Fruit fly (Drosophila melanogaster): ENCODE results near the gene CG3402.

CG3402 gene

dm6 chr3L:621097-621967 is 31.3 kb downstream of the CG3402 start (continued):
- TF ChIP-seq gcm (GFP tag; optimal IDR thresholded peaks at IDR 0.05) (peak; percentile 89), Xrp1 (GFP tag; IDR thresholded peaks at IDR 0.05) (peak; percentile 95), odd (GFP tag; optimal IDR thresholded peaks at IDR 0.05) (peak; percentile 54), bsh (GFP tag; optimal IDR thresholded peaks at IDR 0.05) (peak; percentile 90 to 92), CG17829 (tag; optimal IDR thresholded peaks at IDR 0.05) (peak; percentile 92), Nf-YC (tag; optimal IDR thresholded peaks at IDR 0.05) (no peak), lilli (GFP tag; optimal IDR thresholded peaks at IDR 0.05) (peak; percentile 73), CG17328 (GFP tag; IDR thresholded peaks at IDR 0.05) (peak; percentile 89), crol (GFP tag; IDR thresholded peaks at IDR 0.05) (peak; percentile 73; the same call in 1 of the 2 replicates), NC2α (GFP tag; optimal IDR thresholded peaks at IDR 0.05) (peak; percentile 52), da (GFP tag; optimal IDR thresholded peaks at IDR 0.05) (peak; percentile 48), E2f2 (GFP tag; IDR thresholded peaks at IDR 0.05) (peak; percentile 34; the same call in 1 of the 2 replicates), bbx (GFP tag; IDR thresholded peaks at IDR 0.05; ENCODE audit: partially characterized antibody) (no peak), CG2678 (tag; optimal IDR thresholded peaks at IDR 0.05) (peak; percentile 70), Dip2 (GFP tag; IDR thresholded peaks at IDR 0.05) (no peak), Abd-B (GFP tag; optimal IDR thresholded peaks at IDR 0.05) (peak; percentile 74), HLHmδ (GFP tag; optimal IDR thresholded peaks at IDR 0.05) (peak; percentile 79), CG12391 (tag; optimal IDR thresholded peaks at IDR 0.05) (peak; percentile 86), nau (GFP tag; optimal IDR thresholded peaks at IDR 0.05) (no peak), dan (GFP tag; IDR thresholded peaks at IDR 0.05) (peak; percentile 83), D (optimal IDR thresholded peaks at IDR 0.05) (no peak), D (GFP tag; optimal IDR thresholded peaks at IDR 0.05) (peak; percentile 90), Stat92E (GFP tag; optimal IDR thresholded peaks at IDR 0.05) (peak in 1 of 3 experiments; percentile 97), otp (GFP tag; IDR thresholded peaks at IDR 0.05) (peak; percentile 81), Doc3 (GFP tag; IDR thresholded peaks at IDR 0.05; ENCODE audit: partially characterized antibody) (no peak), sens-2 (GFP tag; IDR thresholded peaks at IDR 0.05) (peak; percentile 60), NFAT (GFP tag; IDR thresholded peaks at IDR 0.05) (no peak), gfzf (GFP tag; optimal IDR thresholded peaks at IDR 0.05) (no peak), CG9437 (GFP tag; optimal IDR thresholded peaks at IDR 0.05) (peak; percentile 31), unpg (GFP tag; optimal IDR thresholded peaks at IDR 0.05) (peak; percentile 87), CG3407 (GFP tag; optimal IDR thresholded peaks at IDR 0.05) (peak; percentile 63), CG2116 (GFP tag; optimal IDR thresholded peaks at IDR 0.05) (peak; percentile 51), Ptx1 (GFP tag; IDR thresholded peaks at IDR 0.05) (peak; percentile 53), grau (tag; optimal IDR thresholded peaks at IDR 0.05) (peak; percentile 77), Ravus (GFP tag; IDR thresholded peaks at IDR 0.05) (no peak), CG2875 (GFP tag; optimal IDR thresholded peaks at IDR 0.05) (peak; percentile 79), lab (GFP tag; optimal IDR thresholded peaks at IDR 0.05) (peak; percentile 36), Rfx (GFP tag; IDR thresholded peaks at IDR 0.05) (no peak), HLH54F (GFP tag; optimal IDR thresholded peaks at IDR 0.05) (no peak), CG10147 (GFP tag; optimal IDR thresholded peaks at IDR 0.05) (peak; percentile 45), CG4617 (GFP tag; optimal IDR thresholded peaks at IDR 0.05; ENCODE audit: borderline replicate concordance) (peak; percentile 76), CG4730 (GFP tag; IDR thresholded peaks at IDR 0.05) (peak; percentile 40; the same call in 1 of the 2 replicates), CG17802 (tag; optimal IDR thresholded peaks at IDR 0.05) (peak; percentile 31), CG15269 (tag; optimal IDR thresholded peaks at IDR 0.05) (peak; percentile 44), wor (GFP tag; IDR thresholded peaks at IDR 0.05) (peak; percentile 64), Dad (GFP tag; optimal IDR thresholded peaks at IDR 0.05) (peak; percentile 49), CG1602 (GFP tag; optimal IDR thresholded peaks at IDR 0.05) (peak; percentile 82), seq (GFP tag; IDR thresholded peaks at IDR 0.05) (no peak)

Measured in whole organism, embryonic.